Worm (Caenorhabditis elegans) whole organism, late embryonic: Measurements from ENCODE around the gene npr-42.

ENCODE experiments used
- C38D4.7 ChIP-seq: fragments of 200-800 bp; sonication (Bioruptor generic); optimal IDR thresholded peaks from 2 replicates; lab custom pipeline; 2018; ENCODE audit warnings: mild to moderate bottlenecking, missing genetic modification characterization, moderate library complexity, missing compliant biosample characterization
- F13H6.1 ChIP-seq: sonication (generic microtip); optimal IDR thresholded peaks from 2 replicates; lab custom pipeline; 2016; ENCODE audit warnings: missing genetic modification characterization, missing compliant biosample characterization
- K02D7.2 ChIP-seq: sonication (generic microtip); optimal IDR thresholded peaks from 2 replicates; lab custom pipeline; 2017; ENCODE audit warnings: mild to moderate bottlenecking, missing genetic modification characterization, missing compliant biosample characterization
- K09A11.1 ChIP-seq: sonication (generic microtip); optimal IDR thresholded peaks from 2 replicates; lab custom pipeline; 2017; ENCODE audit warnings: antibody characterized with exemption, mild to moderate bottlenecking, missing genetic modification characterization, missing compliant biosample characterization; ENCODE audit not compliant: insufficient read depth
- ama-1 ChIP-seq: fragments of 150-350 bp; optimal IDR thresholded peaks from 2 replicates; lab custom pipeline; 2014
- ceh-31 ChIP-seq: sonication (generic microtip); optimal IDR thresholded peaks from 2 replicates; lab custom pipeline; 2016; ENCODE audit warnings: missing genetic modification characterization, missing compliant biosample characterization
- elt-2 ChIP-seq: sonication (generic microtip); optimal IDR thresholded peaks from 2 replicates; lab custom pipeline; 2016; ENCODE audit warnings: missing genetic modification reagents, missing genetic modification characterization, missing compliant biosample characterization
- elt-4 ChIP-seq: sonication (generic microtip); optimal IDR thresholded peaks from 2 replicates; lab custom pipeline; 2016; ENCODE audit warnings: missing genetic modification characterization, missing compliant biosample characterization
- ets-4 ChIP-seq: sonication (generic microtip); optimal IDR thresholded peaks from 2 replicates; lab custom pipeline; 2016; ENCODE audit warnings: missing genetic modification characterization, missing compliant biosample characterization
- fkh-10 ChIP-seq: fragments of 150-350 bp; optimal IDR thresholded peaks from 2 replicates; lab custom pipeline; 2014; ENCODE audit warnings: missing biosample characterization, missing genetic modification reagents, missing genetic modification characterization
- madf-2 ChIP-seq: sonication (generic microtip); optimal IDR thresholded peaks from 2 replicates; lab custom pipeline; 2017; ENCODE audit warnings: missing genetic modification characterization, missing compliant biosample characterization
- nfya-1 ChIP-seq: sonication (generic microtip); optimal IDR thresholded peaks from 2 replicates; lab custom pipeline; 2017; ENCODE audit warnings: missing genetic modification characterization, mild to moderate bottlenecking, missing compliant biosample characterization, antibody characterized with exemption, moderate library complexity
- tbx-2 ChIP-seq: sonication (generic microtip); optimal IDR thresholded peaks from 2 replicates; lab custom pipeline; 2016; ENCODE audit warnings: missing genetic modification characterization, missing compliant biosample characterization
- tbx-7 ChIP-seq: sonication (generic microtip); optimal IDR thresholded peaks from 2 replicates; lab custom pipeline; 2016; ENCODE audit warnings: missing genotype, missing genetic modification characterization, missing compliant biosample characterization

DNA sequence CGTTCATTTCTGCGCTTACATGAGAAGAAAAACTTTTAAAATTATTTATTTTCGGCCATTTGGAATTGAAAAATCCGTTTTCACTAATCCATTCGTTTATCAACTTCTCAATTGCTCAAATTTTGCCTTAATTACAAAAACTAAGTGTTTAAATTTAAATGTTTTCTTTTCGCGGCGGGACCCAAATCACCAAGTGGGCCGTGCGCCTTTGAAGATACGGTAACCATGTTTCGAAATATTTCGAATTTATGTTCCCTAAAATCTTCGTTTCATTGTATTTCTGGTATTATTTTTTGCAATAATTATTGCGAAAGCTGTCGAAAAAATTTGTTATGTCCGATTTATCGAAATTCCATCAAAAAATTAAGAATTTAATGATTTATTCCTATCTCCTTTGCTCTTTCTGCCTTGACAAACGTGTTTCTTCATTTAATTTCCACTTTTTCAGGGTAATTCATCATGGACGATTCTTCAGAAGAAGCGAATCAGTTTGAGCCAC, 49.4 kb upstream of the npr-42 start, which contains the start of gene C16A11.4:
- TF ChIP-seq K09A11.1 (tag; lab: Kevin White, UChicago) (no peak), ceh-31 (tag; lab: Kevin White, UChicago) (no peak), F13H6.1 (no peak), elt-2 (no peak), K02D7.2 (tag; lab: Kevin White, UChicago) (no peak), ama-1 (lab: Kevin White, UChicago) (no peak), tbx-7 (tag; lab: Kevin White, UChicago) (no peak), ets-4 (tag; lab: Kevin White, UChicago) (no peak), fkh-10 (GFP tag; lab: Kevin White, UChicago) (no peak), C38D4.7 (no peak), madf-2 (tag; lab: Kevin White, UChicago) (no peak), elt-4 (tag; lab: Kevin White, UChicago) (no peak), nfya-1 (tag; lab: Kevin White, UChicago) (no peak), tbx-2 (no peak)
